Worm (Caenorhabditis elegans) whole organism, young adult: ENCODE measurements around the gene ufc-1.
A peak's percentile ranks its signal among the peaks of the same experiment; 100 is the strongest.

Experiments
- B0019.2 ChIP-seq: fragments of 200-800 bp; sonication (Bioruptor generic); conservative IDR thresholded peaks from 2 replicates; pipeline ENCODE4 v1.3.6; 2022; ENCODE audit warnings: missing genetic modification reagents, missing genetic modification characterization, missing compliant biosample characterization
- D2030.7 ChIP-seq: fragments of 200-800 bp; sonication (Bioruptor generic); IDR thresholded peaks from 2 replicates; pipeline ENCODE4 v1.3.6; 2022; ENCODE audit warnings: missing genetic modification reagents, missing genetic modification characterization, missing compliant biosample characterization
- F10E7.11 ChIP-seq: sonication (generic microtip); optimal IDR thresholded peaks from 2 replicates; lab custom pipeline; 2017; ENCODE audit warnings: mild to moderate bottlenecking, missing genetic modification characterization, moderate library complexity, missing compliant biosample characterization
- F52B5.7 ChIP-seq: sonication (generic microtip); optimal IDR thresholded peaks from 2 replicates; lab custom pipeline; 2016; ENCODE audit warnings: mild to moderate bottlenecking, missing genetic modification characterization, missing compliant biosample characterization
- K12H6.12 ChIP-seq: fragments of 200-800 bp; sonication (Bioruptor generic); optimal IDR thresholded peaks from 2 replicates; lab custom pipeline; 2018; ENCODE audit warnings: mild to moderate bottlenecking, missing genetic modification characterization, missing compliant biosample characterization
- Y56A3A.18 ChIP-seq: fragments of 200-800 bp; sonication (Bioruptor generic); IDR thresholded peaks from 2 replicates; pipeline ENCODE4 v1.3.6; 2022; ENCODE audit warnings: missing genetic modification reagents, missing genetic modification characterization, missing compliant biosample characterization
- Y67H2A.10 ChIP-seq: fragments of 200-800 bp; sonication (Bioruptor generic); conservative IDR thresholded peaks from 2 replicates; pipeline ENCODE4 v1.3.6; 2022; ENCODE audit warnings: missing genetic modification reagents, missing genetic modification characterization, missing compliant biosample characterization
- ZK185.1 ChIP-seq: sonication (generic microtip); optimal IDR thresholded peaks from 2 replicates; lab custom pipeline; 2016; ENCODE audit warnings: mild to moderate bottlenecking, missing genetic modification characterization, missing compliant biosample characterization; ENCODE audit not compliant: poor library complexity, severe bottlenecking
- athp-1 ChIP-seq: sonication (generic microtip); optimal IDR thresholded peaks from 2 replicates; lab custom pipeline; 2017; ENCODE audit warnings: mild to moderate bottlenecking, missing genetic modification characterization, missing compliant biosample characterization
- attf-6 ChIP-seq: fragments of 200-800 bp; sonication (Bioruptor generic); IDR thresholded peaks from 2 replicates; pipeline ENCODE4 v1.3.6; 2022; ENCODE audit warnings: missing genetic modification reagents, missing genetic modification characterization, missing compliant biosample characterization
- bed-2 ChIP-seq: fragments of 200-800 bp; sonication (Bioruptor generic); IDR thresholded peaks from 2 replicates; pipeline ENCODE4 v1.3.6; 2022; ENCODE audit warnings: missing genetic modification reagents, missing genetic modification characterization, missing compliant biosample characterization
- ccch-3 ChIP-seq: fragments of 200-800 bp; sonication (Bioruptor generic); optimal IDR thresholded peaks from 2 replicates; lab custom pipeline; 2018; ENCODE audit warnings: mild to moderate bottlenecking, missing genetic modification characterization, missing compliant biosample characterization
- ceh-100 ChIP-seq: fragments of 200-800 bp; sonication (Bioruptor generic); IDR thresholded peaks from 2 replicates; pipeline ENCODE4 v1.3.6; 2022; ENCODE audit warnings: missing genetic modification reagents, missing genetic modification characterization, missing compliant biosample characterization
- ceh-58 ChIP-seq: fragments of 200-800 bp; sonication (Bioruptor generic); IDR thresholded peaks from 2 replicates; pipeline ENCODE4 v1.3.6; 2022; ENCODE audit warnings: missing genetic modification characterization, missing compliant biosample characterization
- ceh-79 ChIP-seq: sonication (generic microtip); optimal IDR thresholded peaks from 2 replicates; lab custom pipeline; 2017; ENCODE audit warnings: mild to moderate bottlenecking, missing genetic modification characterization, missing compliant biosample characterization
- chd-7 ChIP-seq: sonication (generic microtip); optimal IDR thresholded peaks from 2 replicates; lab custom pipeline; 2016; ENCODE audit warnings: mild to moderate bottlenecking, missing genetic modification characterization, moderate library complexity, missing compliant biosample characterization
- dox-1 ChIP-seq: fragments of 200-800 bp; sonication (Bioruptor generic); IDR thresholded peaks from 2 replicates; pipeline ENCODE4 v1.3.6; 2022; ENCODE audit warnings: missing genetic modification reagents, missing genetic modification characterization, missing compliant biosample characterization
- dpff-1 ChIP-seq: sonication (generic microtip); optimal IDR thresholded peaks from 2 replicates; lab custom pipeline; 2017; ENCODE audit warnings: mild to moderate bottlenecking, missing genetic modification characterization, missing compliant biosample characterization
- ekl-4 ChIP-seq: fragments of 200-800 bp; sonication (Bioruptor generic); IDR thresholded peaks from 2 replicates; pipeline ENCODE4 v1.3.6; 2022; ENCODE audit warnings: missing genetic modification reagents, missing genetic modification characterization, missing compliant biosample characterization
- ets-4 ChIP-seq: fragments of 200-800 bp; sonication (Bioruptor generic); optimal IDR thresholded peaks from 2 replicates; lab custom pipeline; 2018; ENCODE audit warnings: mild to moderate bottlenecking, missing genetic modification characterization, missing compliant biosample characterization
- fkh-3 ChIP-seq: sonication (generic microtip); optimal IDR thresholded peaks from 2 replicates; lab custom pipeline; 2016; ENCODE audit warnings: mild to moderate bottlenecking, missing genetic modification characterization, missing compliant biosample characterization
- him-1 ChIP-seq: sonication (generic microtip); optimal IDR thresholded peaks from 2 replicates; lab custom pipeline; 2016; ENCODE audit warnings: missing genotype, missing genetic modification reagents, missing genetic modification characterization, missing compliant biosample characterization
- hlh-26 ChIP-seq: fragments of 200-800 bp; sonication (Bioruptor generic); conservative IDR thresholded peaks from 2 replicates; pipeline ENCODE4 v1.3.6; 2022; ENCODE audit warnings: missing genetic modification reagents, missing genetic modification characterization, missing compliant biosample characterization
- hmg-1.2 ChIP-seq: fragments of 200-800 bp; sonication (Bioruptor generic); IDR thresholded peaks from 2 replicates; pipeline ENCODE4 v1.3.6; 2022; ENCODE audit warnings: missing genetic modification reagents, missing genetic modification characterization, missing compliant biosample characterization
- hrde-1 ChIP-seq: sonication (generic microtip); optimal IDR thresholded peaks from 2 replicates; lab custom pipeline; 2016; ENCODE audit warnings: missing genetic modification characterization, mild to moderate bottlenecking, missing compliant biosample characterization, moderate library complexity, missing genotype, missing genetic modification reagents, borderline replicate concordance
- let-526 ChIP-seq: fragments of 200-800 bp; sonication (Bioruptor generic); IDR thresholded peaks from 2 replicates; pipeline ENCODE4 v1.3.6; 2022; ENCODE audit warnings: missing genetic modification reagents, missing genetic modification characterization, missing compliant biosample characterization
- let-607 ChIP-seq, 2 experiments: fragments of 200-800 bp in 1 of 2; sonication (Bioruptor generic) in 1 of 2; sonication (generic microtip) in 1 of 2; optimal IDR thresholded peaks; 2 replicates each; lab custom pipeline; 2016 to 2018; ENCODE audit warnings: mild to moderate bottlenecking in 2 of 2, missing compliant biosample characterization in 2 of 2, missing genetic modification characterization in 2 of 2, moderate library complexity in 2 of 2, missing genotype in 1 of 2
- madf-10 ChIP-seq: sonication (generic microtip); optimal IDR thresholded peaks from 2 replicates; lab custom pipeline; 2016; ENCODE audit warnings: mild to moderate bottlenecking, missing genetic modification characterization, missing compliant biosample characterization
- mcd-1 ChIP-seq: fragments of 200-800 bp; sonication (Bioruptor generic); IDR thresholded peaks from 2 replicates; pipeline ENCODE4 v1.3.6; 2022; ENCODE audit warnings: missing genetic modification reagents, missing genetic modification characterization, missing compliant biosample characterization
- mel-28 ChIP-seq: sonication (generic microtip); optimal IDR thresholded peaks from 2 replicates; lab custom pipeline; 2016; ENCODE audit warnings: borderline replicate concordance, mild to moderate bottlenecking, missing genetic modification characterization, missing compliant biosample characterization
- nfya-2 ChIP-seq: fragments of 200-800 bp; sonication (Bioruptor generic); IDR thresholded peaks from 2 replicates; pipeline ENCODE4 v1.3.6; 2022; ENCODE audit warnings: missing genetic modification reagents, missing genetic modification characterization, missing compliant biosample characterization
- nhr-120 ChIP-seq: fragments of 200-800 bp; sonication (Bioruptor generic); IDR thresholded peaks from 2 replicates; pipeline ENCODE4 v1.3.6; 2022; ENCODE audit warnings: missing genetic modification characterization, missing compliant biosample characterization
- nhr-80 ChIP-seq: sonication (generic microtip); optimal IDR thresholded peaks from 2 replicates; lab custom pipeline; 2016; ENCODE audit warnings: missing genetic modification characterization, missing compliant biosample characterization
- pbrm-1 ChIP-seq: fragments of 200-800 bp; sonication (Bioruptor generic); IDR thresholded peaks from 2 replicates; pipeline ENCODE4 v1.3.6; 2022; ENCODE audit warnings: missing genetic modification reagents, missing genetic modification characterization, missing compliant biosample characterization
- rpc-1 ChIP-seq, 2 experiments: fragments of 150-350 bp in 1 of 2; sonication (generic microtip) in 1 of 2; optimal IDR thresholded peaks; 2 replicates each; lab custom pipeline; 2014 to 2018; ENCODE audit warnings: missing biosample characterization in 1 of 2, missing genetic modification characterization in 1 of 2, missing genetic modification reagents in 1 of 2, missing genotype in 1 of 2
- snpc-4 ChIP-seq, 5 experiments: fragments of 150-350 bp in 1 of 5; sonication (generic microtip) in 4 of 5; optimal IDR thresholded peaks; 2 replicates each; lab custom pipeline; 2014 to 2018; ENCODE audit warnings: missing genetic modification characterization in 5 of 5, missing biosample characterization in 3 of 5, antibody characterized with exemption in 2 of 5, mild to moderate bottlenecking in 2 of 5, missing compliant biosample characterization in 2 of 5, missing genotype in 2 of 5, moderate library complexity in 2 of 5, missing genetic modification reagents in 1 of 5
- tlf-1 ChIP-seq: fragments of 200-800 bp; sonication (Bioruptor generic); optimal IDR thresholded peaks from 2 replicates; lab custom pipeline; 2018; ENCODE audit warnings: mild to moderate bottlenecking, missing genetic modification characterization, missing compliant biosample characterization
- unc-130 ChIP-seq: sonication (generic microtip); optimal IDR thresholded peaks from 2 replicates; lab custom pipeline; 2016; ENCODE audit warnings: missing genetic modification reagents, missing genetic modification characterization, missing compliant biosample characterization
- ztf-18 ChIP-seq: sonication (generic microtip); optimal IDR thresholded peaks from 2 replicates; lab custom pipeline; 2016; ENCODE audit warnings: missing genotype, mild to moderate bottlenecking, missing genetic modification characterization, missing compliant biosample characterization
- ztf-28 ChIP-seq: fragments of 200-800 bp; sonication (Bioruptor generic); IDR thresholded peaks from 2 replicates; pipeline ENCODE4 v1.3.6; 2022; ENCODE audit warnings: missing genetic modification reagents, missing genetic modification characterization, missing compliant biosample characterization

Gene ufc-1

ce11 chrIII:9326528-9326927 lies 4.8 kb upstream of the ufc-1 start (continued):
- TF ChIP-seq F10E7.11 (no peak), bed-2 (no peak), ztf-18 (tag; lab: Kevin White, UChicago) (no peak), nhr-80 (peak; percentile 98), ccch-3 (GFP tag; lab: Kevin White, UChicago) (no peak), dox-1 (GFP tag; lab: Robert Waterston, UW) (peak; percentile 65), madf-10 (tag; lab: Kevin White, UChicago) (no peak), nfya-2 (GFP tag; lab: Robert Waterston, UW) (no peak), Y67H2A.10 (GFP tag; lab: Robert Waterston, UW) (no peak), K12H6.12 (tag; lab: Kevin White, UChicago) (no peak), B0019.2 (GFP tag; lab: Robert Waterston, UW) (no peak), let-607 (tag; optimal IDR thresholded peaks at IDR 0.05; lab: Kevin White, UChicago) (peak; percentile 41 to 51)

ce11 chrIII:9327910-9328309 lies 3.4 kb upstream of the ufc-1 start:
- no peak for TF ChIP-seq ceh-79 (tag; lab: Kevin White, UChicago)
- TF ChIP-seq let-526 (GFP tag; lab: Robert Waterston, UW) = no peak
- TF ChIP-seq him-1 (tag; lab: Kevin White, UChicago) = no peak
- no peak for TF ChIP-seq athp-1
- no peak for TF ChIP-seq tlf-1 (GFP tag; lab: Kevin White, UChicago)
- no peak for TF ChIP-seq ceh-58
- TF ChIP-seq unc-130 (GFP tag; lab: Kevin White, UChicago) = no peak
- TF ChIP-seq ztf-18 (tag; lab: Kevin White, UChicago) = no peak
- no peak for TF ChIP-seq Y67H2A.10 (GFP tag; lab: Robert Waterston, UW)
- TF ChIP-seq dpff-1 (tag; lab: Kevin White, UChicago) = no peak
- no peak for TF ChIP-seq ets-4 (GFP tag; lab: Kevin White, UChicago)
- TF ChIP-seq hlh-26 (GFP tag; lab: Robert Waterston, UW) = no peak
- no peak for TF ChIP-seq hmg-1.2 (GFP tag; lab: Robert Waterston, UW)
- TF ChIP-seq Y56A3A.18 (GFP tag; lab: Robert Waterston, UW) = no peak
- no peak for TF ChIP-seq ceh-100 (GFP tag; lab: Robert Waterston, UW)

- TF ChIP-seq attf-6 (no peak), hrde-1 (tag; lab: Kevin White, UChicago) (no peak)
Observed at ce11 chrIII:9328732-9329131, 2.6 kb upstream of the ufc-1 start.

ce11 chrIII:9329266-9329665 lies 2.0 kb upstream of the ufc-1 start, which contains the start of gene C40H1.3:
Gene C40H1.3 (minus strand): TSS chrIII:9329366.
- TF ChIP-seq ceh-100 (GFP tag; lab: Robert Waterston, UW) = no peak
- TF ChIP-seq, all 124 proteins: peak for 0

- TF ChIP-seq ZK185.1 (tag; lab: Kevin White, UChicago) = no peak
- TF ChIP-seq attf-6 = no peak
- TF ChIP-seq ceh-79 (tag; lab: Kevin White, UChicago) = no peak
- TF ChIP-seq rpc-1 (optimal IDR thresholded peaks at IDR 0.05; lab: Kevin White, UChicago) = no peak
- no peak for TF ChIP-seq rpc-1 (tag; optimal IDR thresholded peaks at IDR 0.05; lab: Kevin White, UChicago)
- no peak for TF ChIP-seq F52B5.7 (tag; lab: Kevin White, UChicago)
- TF ChIP-seq nfya-2 (GFP tag; lab: Robert Waterston, UW) = no peak
- TF ChIP-seq pbrm-1 = no peak
- no peak for TF ChIP-seq nhr-120 (GFP tag; lab: Robert Waterston, UW)
- TF ChIP-seq him-1 (tag; lab: Kevin White, UChicago) = no peak
- no peak for TF ChIP-seq ztf-28 (GFP tag; lab: Robert Waterston, UW)
- no peak for TF ChIP-seq let-607 (tag; optimal IDR thresholded peaks at IDR 0.05; lab: Kevin White, UChicago)
- no peak for TF ChIP-seq D2030.7 (GFP tag; lab: Robert Waterston, UW)
- TF ChIP-seq ekl-4 (GFP tag; lab: Robert Waterston, UW) = no peak
- no peak for TF ChIP-seq mel-28 (tag; lab: Kevin White, UChicago)
- no peak for TF ChIP-seq snpc-4 (GFP tag; optimal IDR thresholded peaks at IDR 0.05; lab: Kevin White, UChicago)
- TF ChIP-seq snpc-4 (tag; optimal IDR thresholded peaks at IDR 0.05; lab: Kevin White, UChicago) = no peak
- no peak for TF ChIP-seq fkh-3 (tag; lab: Kevin White, UChicago)
- TF ChIP-seq chd-7 (tag; lab: Kevin White, UChicago) = no peak
- TF ChIP-seq mcd-1 (GFP tag; lab: Robert Waterston, UW) = no peak
Observed at ce11 chrIII:9329790-9330366, 1.4 kb upstream of the ufc-1 start, which contains the start of gene ttr-5. Gene ttr-5 (plus strand): TSS chrIII:9330316.
